Worm (Caenorhabditis elegans) whole organism, L4/young adult: ENCODE results near the gene F36H1.11.

Source experiments
- W03F9.2 ChIP-seq: fragments of 150-350 bp; optimal IDR thresholded peaks from 2 replicates; lab custom pipeline; 2014; ENCODE audit warnings: missing biosample characterization, missing genetic modification characterization
- dao-5 ChIP-seq: sonication (generic microtip); optimal IDR thresholded peaks from 2 replicates; lab custom pipeline; 2016; ENCODE audit warnings: missing genotype, missing genetic modification characterization, moderate library complexity, missing compliant biosample characterization
- him-1 ChIP-seq: sonication (generic microtip); optimal IDR thresholded peaks from 2 replicates; lab custom pipeline; 2016; ENCODE audit warnings: missing genotype, missing genetic modification reagents, missing genetic modification characterization, missing compliant biosample characterization

Gene F36H1.11

ce11 chrIV:11053652-11054317, 4.8 kb downstream of the F36H1.11 start, which contains the start of the genes F36H1.12 and lin-3:
Gene F36H1.12, minus strand, starts transcription at chrIV:11053702.
Gene lin-3, plus strand, starts transcription at chrIV:11054308.
- TF ChIP-seq him-1: no peak
- TF ChIP-seq dao-5 (tag; lab: Kevin White, UChicago): no peak
- no peak for TF ChIP-seq W03F9.2

DNA sequence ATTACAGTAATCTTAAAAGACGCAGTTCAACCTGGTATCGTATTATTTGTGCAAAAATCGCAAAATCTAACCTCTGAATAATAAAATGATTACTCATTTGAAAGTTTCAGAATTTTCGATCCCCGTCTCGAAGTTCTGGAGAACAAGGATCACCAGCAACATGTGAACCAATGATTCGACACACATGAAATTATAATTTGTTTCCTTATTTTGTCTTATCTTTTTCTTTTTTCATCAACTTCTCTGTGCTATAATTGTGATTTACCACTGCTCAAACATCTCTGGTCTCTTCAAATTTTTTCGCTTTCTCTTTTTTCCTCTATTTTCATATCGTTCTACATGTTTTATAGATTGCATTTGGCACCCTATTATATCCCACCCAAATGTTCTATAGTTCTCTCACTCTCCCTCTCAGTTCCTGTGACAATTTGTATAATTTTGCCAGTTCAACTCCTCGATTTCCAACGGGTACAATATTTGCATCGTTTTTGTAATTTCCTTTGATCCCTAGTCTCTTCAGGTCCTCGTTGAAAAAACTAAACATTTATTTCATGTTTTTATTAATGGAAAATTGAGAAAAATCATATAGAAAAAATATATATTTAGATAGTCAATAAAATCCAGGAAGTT, 14.1 kb downstream of the F36H1.11 start:
- TF ChIP-seq him-1 (no peak), dao-5 (tag; lab: Kevin White, UChicago) (no peak), W03F9.2 (no peak)

ce11 chrIV:11063962-11064361, 15.0 kb downstream of the F36H1.11 start, which contains the start of gene ttr-16:
Gene ttr-16, minus strand, starts transcription at chrIV:11064137.
- TF ChIP-seq W03F9.2 (no peak), him-1 (no peak), dao-5 (tag; lab: Kevin White, UChicago) (no peak)

- TF ChIP-seq dao-5 (tag; lab: Kevin White, UChicago) (no peak), him-1 (no peak), W03F9.2 (no peak)
These were observed 18.0 kb downstream of the F36H1.11 start, which contains the start of gene ttr-17 for ce11 chrIV:11067003-11067402. Gene ttr-17, minus strand, starts transcription at chrIV:11067026.

- TF ChIP-seq W03F9.2 (no peak), him-1 (no peak), dao-5 (tag; lab: Kevin White, UChicago) (no peak)
These were observed 19.3 kb downstream of the F36H1.11 start for ce11 chrIV:11068314-11068713.

ce11 chrIV:11078482-11078881, 29.5 kb downstream of the F36H1.11 start, which contains the start of gene Y5F2A.4:
Gene Y5F2A.4, minus strand, starts transcription at chrIV:11078582.
- TF ChIP-seq W03F9.2 (no peak), him-1 (no peak), dao-5 (tag; lab: Kevin White, UChicago) (no peak)

DNA sequence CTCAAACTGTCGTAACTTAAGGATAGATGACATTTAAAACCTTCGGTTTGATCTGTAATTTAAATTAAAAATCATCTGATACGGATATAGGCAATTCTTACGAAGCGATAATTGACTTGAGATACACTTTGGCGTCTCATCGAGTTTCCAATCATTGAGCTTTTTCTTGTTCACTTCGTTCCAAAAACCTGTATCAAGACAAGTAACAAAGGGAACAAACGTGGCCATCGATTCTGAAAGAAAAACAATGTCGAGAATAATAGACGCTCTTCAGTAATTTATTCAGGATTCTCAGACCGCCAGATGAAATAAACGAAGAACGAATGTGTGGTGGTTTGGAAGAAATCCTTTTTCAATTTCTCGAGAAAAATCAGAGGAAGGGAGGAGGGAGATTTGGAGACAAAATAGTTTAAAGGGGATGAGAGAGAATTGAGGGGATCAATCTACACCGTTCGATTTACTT, 31.9 kb downstream of the F36H1.11 start, which contains the start of gene atg-7:
Gene atg-7, minus strand, starts transcription at position 233 of the 463 bp plus-strand sequence.
- no peak for TF ChIP-seq him-1
- no peak for TF ChIP-seq W03F9.2

ce11 chrIV:11082153-11082552, 33.2 kb downstream of the F36H1.11 start, which contains the start of gene let-70:
Gene let-70, minus strand, starts transcription at chrIV:11082253.
- no peak for TF ChIP-seq dao-5 (tag; lab: Kevin White, UChicago)
- no peak for TF ChIP-seq W03F9.2
- TF ChIP-seq him-1: no peak

DNA sequence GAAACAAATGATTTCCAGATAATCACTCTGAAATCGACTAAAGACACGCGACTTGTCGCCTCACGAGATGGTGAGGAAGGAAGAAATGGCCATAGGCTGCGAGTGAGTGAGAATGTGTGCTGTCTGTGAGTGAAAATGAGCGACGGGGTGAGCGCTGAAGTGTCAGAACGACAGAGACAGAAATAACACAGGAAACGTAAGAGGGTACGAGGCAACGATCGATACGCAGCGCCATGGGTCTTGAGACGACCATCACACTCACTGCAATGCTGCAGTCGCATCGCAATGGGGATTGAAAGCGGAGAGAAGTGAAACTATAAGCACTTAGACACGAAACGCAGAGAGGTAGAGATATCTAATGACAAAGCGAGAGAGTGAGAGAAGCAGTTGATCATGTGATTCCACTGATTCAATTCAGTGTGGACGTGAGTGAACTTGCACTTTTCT, 33.8 kb downstream of the F36H1.11 start:
- TF ChIP-seq dao-5 (tag; lab: Kevin White, UChicago) (peak; percentile 52), W03F9.2 (peak; percentile 70), him-1 (peak; percentile 90)

DNA sequence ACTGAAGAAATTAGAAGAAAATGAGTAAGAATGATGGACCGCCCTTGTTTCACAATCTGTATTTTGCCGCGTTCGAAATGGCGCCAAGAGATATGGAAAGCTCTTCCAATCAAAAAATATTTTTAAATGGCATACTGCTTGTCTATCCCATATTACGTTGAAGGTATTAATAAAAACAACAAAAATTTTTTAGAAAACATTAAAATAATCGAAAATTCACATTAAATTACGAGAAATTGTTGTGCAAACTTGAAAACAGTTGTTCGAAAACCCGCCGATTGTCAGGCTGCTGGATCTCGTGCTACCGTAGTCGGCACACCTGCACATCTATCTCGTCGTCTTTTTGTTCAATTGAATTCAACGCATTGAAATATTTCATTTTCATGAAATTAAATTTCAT, 34.6 kb downstream of the F36H1.11 start, which contains the start of gene klc-1:
Gene klc-1, plus strand, starts transcription at position 127 of the 400 bp plus-strand sequence.
- TF ChIP-seq dao-5 (tag; lab: Kevin White, UChicago) (no peak), him-1 (no peak), W03F9.2 (no peak)

ce11 chrIV:11089527-11089926, 40.6 kb downstream of the F36H1.11 start, which contains the start of gene M7.7:
Gene M7.7, plus strand, starts transcription at chrIV:11089827.
- no peak for TF ChIP-seq him-1
- no peak for TF ChIP-seq W03F9.2
- TF ChIP-seq dao-5 (tag; lab: Kevin White, UChicago): no peak

ce11 chrIV:11092502-11093080, 43.6 kb downstream of the F36H1.11 start, which contains the start of gene bcc-1:
Gene bcc-1, minus strand, starts transcription at chrIV:11092552.
- TF ChIP-seq him-1 (no peak), dao-5 (tag; lab: Kevin White, UChicago) (no peak), W03F9.2 (no peak)

- TF ChIP-seq W03F9.2 (no peak), him-1 (no peak), dao-5 (tag; lab: Kevin White, UChicago) (no peak)
These were observed 45.1 kb downstream of the F36H1.11 start for ce11 chrIV:11094052-11094451.

- TF ChIP-seq dao-5 (tag; lab: Kevin White, UChicago) (no peak), W03F9.2 (no peak), him-1 (no peak)
These were observed 46.0 kb downstream of the F36H1.11 start, which contains the start of gene M7.8 for ce11 chrIV:11094974-11095373. Gene M7.8, minus strand, starts transcription at chrIV:11095085.
